Worm (Caenorhabditis elegans) whole organism, early embryonic: ENCODE results near the gene Y62H9A.5.

Experiments used
- B0310.2 ChIP-seq: sonication (generic microtip); optimal IDR thresholded peaks from 2 replicates; lab custom pipeline; 2016; ENCODE audit warnings: mild to moderate bottlenecking, missing genetic modification characterization, missing compliant biosample characterization
- F13C5.2 ChIP-seq: sonication (generic microtip); optimal IDR thresholded peaks from 2 replicates; lab custom pipeline; 2017; ENCODE audit warnings: mild to moderate bottlenecking, missing genetic modification characterization, inconsistent platforms, missing compliant biosample characterization
- aly-1 ChIP-seq: sonication (generic microtip); optimal IDR thresholded peaks from 2 replicates; lab custom pipeline; 2016; ENCODE audit warnings: missing genetic modification characterization, missing compliant biosample characterization
- ama-1 ChIP-seq: fragments of 150-350 bp; optimal IDR thresholded peaks from 2 replicates; lab custom pipeline; 2014
- ceh-13 ChIP-seq: fragments of 200-800 bp; sonication (Bioruptor generic); optimal IDR thresholded peaks from 2 replicates; lab custom pipeline; 2018; ENCODE audit warnings: mild to moderate bottlenecking, missing genetic modification characterization, missing compliant biosample characterization
- ceh-36 ChIP-seq: sonication (generic microtip); optimal IDR thresholded peaks from 2 replicates; lab custom pipeline; 2016; ENCODE audit warnings: missing genetic modification characterization, inconsistent platforms, missing compliant biosample characterization
- ets-7 ChIP-seq: sonication (generic microtip); optimal IDR thresholded peaks from 2 replicates; lab custom pipeline; 2016; ENCODE audit warnings: missing genotype, missing genetic modification characterization, missing compliant biosample characterization
- flt-1 ChIP-seq: fragments of 200-800 bp; sonication (Bioruptor generic); IDR thresholded peaks from 2 replicates; pipeline ENCODE4 v1.3.6; 2022; ENCODE audit warnings: missing genetic modification characterization, missing compliant biosample characterization
- hmbx-1 ChIP-seq: sonication (generic microtip); optimal IDR thresholded peaks from 2 replicates; lab custom pipeline; 2016; ENCODE audit warnings: mild to moderate bottlenecking, missing genetic modification characterization, missing compliant biosample characterization
- hmg-4 ChIP-seq: fragments of 200-800 bp; sonication (Bioruptor generic); optimal IDR thresholded peaks from 2 replicates; lab custom pipeline; 2018; ENCODE audit warnings: mild to moderate bottlenecking, missing genetic modification characterization, missing compliant biosample characterization
- hnd-1 ChIP-seq: sonication (generic microtip); optimal IDR thresholded peaks from 2 replicates; lab custom pipeline; 2016; ENCODE audit warnings: missing genetic modification characterization, missing compliant biosample characterization
- pes-1 ChIP-seq: fragments of 200-800 bp; sonication (Bioruptor generic); IDR thresholded peaks from 2 replicates; pipeline ENCODE4 v1.3.6; 2022; ENCODE audit warnings: missing genetic modification reagents, missing genetic modification characterization, missing compliant biosample characterization
- scrt-1 ChIP-seq: fragments of 200-800 bp; sonication (Bioruptor generic); IDR thresholded peaks from 2 replicates; pipeline ENCODE4 v1.3.6; 2022; ENCODE audit warnings: missing genetic modification characterization, missing compliant biosample characterization
- sea-1 ChIP-seq: fragments of 200-800 bp; sonication (Bioruptor generic); conservative IDR thresholded peaks from 2 replicates; pipeline ENCODE4 v1.3.6; 2022; ENCODE audit warnings: missing genetic modification characterization, missing compliant biosample characterization
- tbx-11 ChIP-seq: fragments of 200-800 bp; sonication (Bioruptor generic); IDR thresholded peaks from 2 replicates; pipeline ENCODE4 v1.3.6; 2022; ENCODE audit warnings: missing genetic modification characterization, missing compliant biosample characterization
- tbx-37 ChIP-seq: fragments of 200-800 bp; sonication (Bioruptor generic); conservative IDR thresholded peaks from 2 replicates; pipeline ENCODE4 v1.3.6; 2022; ENCODE audit warnings: missing genetic modification reagents, missing genetic modification characterization, missing compliant biosample characterization
- tra-4 ChIP-seq: sonication (generic microtip); optimal IDR thresholded peaks from 2 replicates; lab custom pipeline; 2017; ENCODE audit warnings: missing genetic modification characterization, missing compliant biosample characterization

Gene Y62H9A.5

ce11 chrX:11882800-11883199 is at the start of gene Y62H9A.5, which contains the start of gene ule-5:
Y62H9A.5 (minus strand) TSS chrX:11882900.
ule-5 (plus strand) TSS chrX:11883127.
- TF ChIP-seq F13C5.2 (no peak), ceh-13 (no peak), hmg-4 (GFP tag; lab: Kevin White, UChicago) (no peak), tbx-11 (GFP tag; lab: Robert Waterston, UW) (no peak), tra-4 (no peak), tbx-37 (GFP tag; lab: Robert Waterston, UW) (no peak), aly-1 (tag; lab: Kevin White, UChicago) (no peak), ceh-36 (tag; lab: Kevin White, UChicago) (no peak), ets-7 (tag; lab: Kevin White, UChicago) (no peak)

- TF ChIP-seq hnd-1: no peak
- no peak for TF ChIP-seq tbx-11 (GFP tag; lab: Robert Waterston, UW)
- no peak for TF ChIP-seq ceh-13
- no peak for TF ChIP-seq flt-1 (GFP tag; lab: Robert Waterston, UW)
- no peak for TF ChIP-seq hmbx-1 (tag; lab: Kevin White, UChicago)
- no peak for TF ChIP-seq ets-7 (tag; lab: Kevin White, UChicago)
- TF ChIP-seq ama-1: no peak
Observed at ce11 chrX:11931559-11931958, 48.9 kb upstream of the Y62H9A.5 start, which contains the start of gene dot-1.4. dot-1.4 (minus strand) TSS chrX:11931659.

ce11 chrX:11927585-11927984 is 44.9 kb upstream of the Y62H9A.5 start, which contains the start of gene F55G7.4:
F55G7.4 (plus strand) TSS chrX:11927885.
- TF ChIP-seq scrt-1: no peak
- no peak for TF ChIP-seq B0310.2 (tag; lab: Kevin White, UChicago)
- no peak for TF ChIP-seq hmg-4 (GFP tag; lab: Kevin White, UChicago)
- TF ChIP-seq pes-1 (GFP tag; lab: Robert Waterston, UW): no peak
- TF ChIP-seq tra-4: no peak

- no peak for TF ChIP-seq sea-1 (GFP tag; lab: Robert Waterston, UW)
- no peak for TF ChIP-seq ceh-36 (tag; lab: Kevin White, UChicago)
- TF ChIP-seq pes-1 (GFP tag; lab: Robert Waterston, UW): no peak
- no peak for TF ChIP-seq tbx-37 (GFP tag; lab: Robert Waterston, UW)
- TF ChIP-seq hmbx-1 (tag; lab: Kevin White, UChicago): no peak
- TF ChIP-seq ama-1: no peak
- TF ChIP-seq scrt-1: no peak
- TF ChIP-seq hnd-1: no peak
- TF ChIP-seq tra-4: no peak
- no peak for TF ChIP-seq ets-7 (tag; lab: Kevin White, UChicago)
- no peak for TF ChIP-seq flt-1 (GFP tag; lab: Robert Waterston, UW)
- no peak for TF ChIP-seq hmg-4 (GFP tag; lab: Kevin White, UChicago)
- TF ChIP-seq B0310.2 (tag; lab: Kevin White, UChicago): no peak
- no peak for TF ChIP-seq tbx-11 (GFP tag; lab: Robert Waterston, UW)
- no peak for TF ChIP-seq F13C5.2
Observed at ce11 chrX:11925243-11925642, 42.5 kb upstream of the Y62H9A.5 start.

ce11 chrX:11924158-11924557 is 41.5 kb upstream of the Y62H9A.5 start, which contains the start of gene F55G7.1:
F55G7.1 (plus strand) TSS chrX:11924433.
- no peak for TF ChIP-seq hnd-1
- no peak for TF ChIP-seq hmbx-1 (tag; lab: Kevin White, UChicago)
- no peak for TF ChIP-seq ceh-36 (tag; lab: Kevin White, UChicago)

ce11 chrX:11920723-11921283 is 38.1 kb upstream of the Y62H9A.5 start, which contains the start of gene Y62H9A.14:
Y62H9A.14 (plus strand) TSS chrX:11921233.
- TF ChIP-seq scrt-1 (no peak), flt-1 (GFP tag; lab: Robert Waterston, UW) (no peak), ceh-36 (tag; lab: Kevin White, UChicago) (no peak), aly-1 (tag; lab: Kevin White, UChicago) (no peak), pes-1 (GFP tag; lab: Robert Waterston, UW) (no peak), hmg-4 (GFP tag; lab: Kevin White, UChicago) (no peak), tra-4 (no peak), tbx-37 (GFP tag; lab: Robert Waterston, UW) (no peak), ceh-13 (no peak), tbx-11 (GFP tag; lab: Robert Waterston, UW) (no peak), sea-1 (GFP tag; lab: Robert Waterston, UW) (no peak), ama-1 (no peak), B0310.2 (tag; lab: Kevin White, UChicago) (no peak)

- no peak for TF ChIP-seq pes-1 (GFP tag; lab: Robert Waterston, UW)
- no peak for TF ChIP-seq aly-1 (tag; lab: Kevin White, UChicago)
- no peak for TF ChIP-seq hmbx-1 (tag; lab: Kevin White, UChicago)
- no peak for TF ChIP-seq tra-4
- no peak for TF ChIP-seq tbx-11 (GFP tag; lab: Robert Waterston, UW)
Observed at ce11 chrX:11917994-11918393, 35.3 kb upstream of the Y62H9A.5 start, which contains the start of gene Y62H9A.16. Y62H9A.16 (plus strand) TSS chrX:11918294.

- no peak for TF ChIP-seq pes-1 (GFP tag; lab: Robert Waterston, UW)
- no peak for TF ChIP-seq ceh-36 (tag; lab: Kevin White, UChicago)
- no peak for TF ChIP-seq aly-1 (tag; lab: Kevin White, UChicago)
- no peak for TF ChIP-seq B0310.2 (tag; lab: Kevin White, UChicago)
- TF ChIP-seq ama-1: no peak
- no peak for TF ChIP-seq hmg-4 (GFP tag; lab: Kevin White, UChicago)
- no peak for TF ChIP-seq hmbx-1 (tag; lab: Kevin White, UChicago)
- no peak for TF ChIP-seq ets-7 (tag; lab: Kevin White, UChicago)
- no peak for TF ChIP-seq sea-1 (GFP tag; lab: Robert Waterston, UW)
- no peak for TF ChIP-seq scrt-1
- no peak for TF ChIP-seq hnd-1
- TF ChIP-seq tra-4: no peak
- no peak for TF ChIP-seq F13C5.2
- no peak for TF ChIP-seq ceh-13
- TF ChIP-seq flt-1 (GFP tag; lab: Robert Waterston, UW): no peak
- TF ChIP-seq tbx-11 (GFP tag; lab: Robert Waterston, UW): no peak
- no peak for TF ChIP-seq tbx-37 (GFP tag; lab: Robert Waterston, UW)
Observed at ce11 chrX:11916705-11917104, 34.0 kb upstream of the Y62H9A.5 start, which contains the start of gene Y62H9A.13. Y62H9A.13 (plus strand) TSS chrX:11917005.
